Worm (Caenorhabditis elegans): Measurements from ENCODE around the gene lips-3.

lips-3 gene

DNA sequence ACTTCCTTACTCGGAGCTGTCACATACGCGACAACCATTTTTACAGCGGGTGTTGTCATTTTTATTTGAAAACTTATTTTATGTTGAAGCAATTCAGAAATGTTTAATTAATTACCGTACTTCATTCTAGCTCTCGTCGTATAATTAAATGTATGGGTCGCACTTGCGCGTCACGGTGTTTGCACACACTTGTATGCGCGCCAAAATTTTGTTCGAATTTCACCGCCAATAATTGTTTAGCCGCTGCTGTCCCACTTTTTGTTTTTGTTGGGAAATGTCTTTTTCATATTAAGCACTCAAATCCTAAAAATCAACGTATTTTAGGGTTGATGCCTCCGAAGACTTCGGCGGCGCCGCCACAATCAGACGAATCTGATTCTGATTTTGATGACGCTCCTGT lies 29.2 kb upstream of the lips-3 start, which contains the start of the genes F35G12.7 and smc-4 (continued):
- TF ChIP-seq aptf-2 (GFP tag; conservative IDR thresholded peaks at IDR 0.05) (no peak), chd-7 (tag; optimal IDR thresholded peaks at IDR 0.05) (no peak), ets-4 (GFP tag; optimal IDR thresholded peaks at IDR 0.05) (no peak), snpc-4 (GFP tag; optimal IDR thresholded peaks at IDR 0.05) (no peak), snpc-4 (tag; optimal IDR thresholded peaks at IDR 0.05) (peak in 2 of 4 experiments; percentile 7 to 23), nhr-179 (tag; optimal IDR thresholded peaks at IDR 0.05) (no peak), hrde-1 (tag; optimal IDR thresholded peaks at IDR 0.05; ENCODE audit: borderline replicate concordance) (no peak), ztf-6 (GFP tag; IDR thresholded peaks at IDR 0.05) (no peak), ama-1 (optimal IDR thresholded peaks at IDR 0.05) (no peak), ama-1 (GFP tag; optimal IDR thresholded peaks at IDR 0.05) (no peak), F49E8.2 (tag; optimal IDR thresholded peaks at IDR 0.05; ENCODE audit: insufficient read depth) (no peak), madf-10 (tag; optimal IDR thresholded peaks at IDR 0.05) (no peak), Y95B8A.8 (GFP tag; IDR thresholded peaks at IDR 0.05) (no peak), rpc-1 (optimal IDR thresholded peaks at IDR 0.05) (no peak), rpc-1 (tag; optimal IDR thresholded peaks at IDR 0.05) (no peak), hmg-1.2 (GFP tag; IDR thresholded peaks at IDR 0.05) (peak; percentile 47; the same call in 1 of the 2 replicates), nfya-1 (tag; optimal IDR thresholded peaks at IDR 0.05; ENCODE audit: borderline replicate concordance, insufficient read depth) (no peak), attf-5 (GFP tag; optimal IDR thresholded peaks at IDR 0.05) (peak; percentile 21), madf-8 (GFP tag; conservative IDR thresholded peaks at IDR 0.05) (peak; percentile 88), zim-3 (tag; optimal IDR thresholded peaks at IDR 0.05) (no peak), him-1 (tag; optimal IDR thresholded peaks at IDR 0.05) (peak; percentile 47), akir-1 (GFP tag; optimal IDR thresholded peaks at IDR 0.05) (no peak), Y67H2A.10 (GFP tag; conservative IDR thresholded peaks at IDR 0.05) (no peak), gei-17 (GFP tag; optimal IDR thresholded peaks at IDR 0.05) (no peak), lsl-1 (GFP tag; optimal IDR thresholded peaks at IDR 0.05) (peak; percentile 69), let-526 (GFP tag; IDR thresholded peaks at IDR 0.05) (no peak), repo-1 (tag; optimal IDR thresholded peaks at IDR 0.05) (no peak), tbx-9 (tag; optimal IDR thresholded peaks at IDR 0.05; ENCODE audit: borderline replicate concordance) (no peak), nfya-2 (GFP tag; IDR thresholded peaks at IDR 0.05) (no peak), F22D6.2 (tag; optimal IDR thresholded peaks at IDR 0.05) (no peak), B0261.1 (tag; optimal IDR thresholded peaks at IDR 0.05) (no peak), F39B2.1 (GFP tag; IDR thresholded peaks at IDR 0.05) (no peak), athp-1 (tag; optimal IDR thresholded peaks at IDR 0.05) (no peak), egl-44 (GFP tag; IDR thresholded peaks at IDR 0.05) (no peak), mes-4 (tag; optimal IDR thresholded peaks at IDR 0.05) (no peak), madf-6 (GFP tag; IDR thresholded peaks at IDR 0.05) (peak; percentile 96), dpl-1 (GFP tag; optimal IDR thresholded peaks at IDR 0.05) (peak; percentile 87), tlf-1 (GFP tag; optimal IDR thresholded peaks at IDR 0.05) (peak; percentile 62), egrh-3 (GFP tag; IDR thresholded peaks at IDR 0.05) (no peak), ztf-22 (GFP tag; optimal IDR thresholded peaks at IDR 0.05) (no peak), lin-40 (tag; optimal IDR thresholded peaks at IDR 0.05) (no peak), mxl-1 (tag; optimal IDR thresholded peaks at IDR 0.05) (no peak), cebp-2 (GFP tag; IDR thresholded peaks at IDR 0.05) (no peak), atf-7 (tag; optimal IDR thresholded peaks at IDR 0.05) (no peak), madf-3 (GFP tag; IDR thresholded peaks at IDR 0.05) (peak; percentile 82; the same call in 1 of the 2 replicates), hlh-12 (tag; optimal IDR thresholded peaks at IDR 0.05) (no peak), dox-1 (GFP tag; IDR thresholded peaks at IDR 0.05) (peak; percentile 66), fkh-3 (tag; optimal IDR thresholded peaks at IDR 0.05) (no peak), mel-28 (tag; optimal IDR thresholded peaks at IDR 0.05; ENCODE audit: borderline replicate concordance) (no peak), bed-1 (GFP tag; IDR thresholded peaks at IDR 0.05) (no peak), B0035.1 (tag; optimal IDR thresholded peaks at IDR 0.05) (no peak)
